Fruit fly (Drosophila melanogaster) whole organism, embryonic: ENCODE results near the gene Trl.

ENCODE experiments used
- Bteb2 ChIP-seq: fragments of 200-800 bp; sonication (Bioruptor generic); optimal IDR thresholded peaks from 2 replicates; lab custom pipeline; 2016; ENCODE audit warnings: missing biosample characterization, missing genetic modification characterization
- CG10959 ChIP-seq: fragments of 200-800 bp; sonication (Bioruptor generic); IDR thresholded peaks from 2 replicates; pipeline ENCODE4 v1.3.6; 2022; ENCODE audit warnings: missing biosample characterization, missing genetic modification characterization
- CG10979 ChIP-seq: fragments of 200-800 bp; sonication (Bioruptor generic); optimal IDR thresholded peaks from 2 replicates; lab custom pipeline; 2018; ENCODE audit warnings: missing biosample characterization, mild to moderate bottlenecking, missing genetic modification characterization, moderate library complexity
- CG11504 ChIP-seq: fragments of 200-800 bp; sonication (Bioruptor generic); optimal IDR thresholded peaks from 3 replicates; lab custom pipeline; 2019; ENCODE audit warnings: missing biosample characterization, mild to moderate bottlenecking, missing genetic modification characterization, moderate library complexity
- CG11560 ChIP-seq: fragments of 200-800 bp; sonication (Bioruptor generic); IDR thresholded peaks from 3 replicates; pipeline ENCODE4 v1.3.6; 2022; ENCODE audit warnings: missing biosample characterization, missing genetic modification characterization
- CG13123 ChIP-seq: fragments of 200-800 bp; sonication (Bioruptor generic); optimal IDR thresholded peaks from 2 replicates; lab custom pipeline; 2016; ENCODE audit warnings: missing biosample characterization, missing genetic modification characterization
- CG14441 ChIP-seq: fragments of 200-800 bp; sonication (Bioruptor generic); IDR thresholded peaks from 2 replicates; pipeline ENCODE4 v1.3.6; 2022; ENCODE audit warnings: missing biosample characterization, missing genetic modification characterization
- CG15696 ChIP-seq: fragments of 200-800 bp; sonication (Bioruptor generic); optimal IDR thresholded peaks from 2 replicates; lab custom pipeline; 2019; ENCODE audit warnings: missing biosample characterization, mild to moderate bottlenecking, missing genetic modification characterization, moderate library complexity
- CG16815 ChIP-seq: fragments of 200-800 bp; sonication (Bioruptor generic); optimal IDR thresholded peaks from 3 replicates; lab custom pipeline; 2017; ENCODE audit warnings: missing biosample characterization, mild to moderate bottlenecking, missing genetic modification characterization
- CG17186 ChIP-seq: fragments of 200-800 bp; sonication (Bioruptor generic); optimal IDR thresholded peaks from 3 replicates; lab custom pipeline; 2017; ENCODE audit warnings: missing biosample characterization, missing genetic modification reagents, missing genetic modification characterization
- CG17612 ChIP-seq: fragments of 200-800 bp; sonication (Bioruptor generic); IDR thresholded peaks from 2 replicates; pipeline ENCODE4 v1.3.6; 2022; ENCODE audit warnings: missing biosample characterization, missing genetic modification characterization
- CG18619 ChIP-seq: fragments of 200-800 bp; sonication (Bioruptor generic); optimal IDR thresholded peaks from 3 replicates; lab custom pipeline; 2017; ENCODE audit warnings: missing biosample characterization, mild to moderate bottlenecking, missing genetic modification characterization
- CG18764 ChIP-seq: fragments of 200-800 bp; sonication (Bioruptor generic); optimal IDR thresholded peaks from 3 replicates; lab custom pipeline; 2016; ENCODE audit warnings: missing biosample characterization, missing genetic modification characterization
- CG2678 ChIP-seq: fragments of 200-800 bp; sonication (Bioruptor generic); optimal IDR thresholded peaks from 3 replicates; lab custom pipeline; 2019; ENCODE audit warnings: missing biosample characterization, mild to moderate bottlenecking, missing genetic modification characterization, moderate library complexity
- CG31388 ChIP-seq: fragments of 200-800 bp; sonication (Bioruptor generic); optimal IDR thresholded peaks from 2 replicates; lab custom pipeline; 2016; ENCODE audit warnings: missing biosample characterization, missing genetic modification characterization
- CG3407 ChIP-seq: fragments of 200-800 bp; sonication (Bioruptor generic); optimal IDR thresholded peaks from 2 replicates; lab custom pipeline; 2018; ENCODE audit warnings: missing biosample characterization, mild to moderate bottlenecking, missing genetic modification characterization
- CG3847 ChIP-seq: fragments of 200-800 bp; sonication (Bioruptor generic); IDR thresholded peaks from 2 replicates; pipeline ENCODE4 v1.3.6; 2022; ENCODE audit warnings: missing biosample characterization, missing genetic modification characterization
- CG3995 ChIP-seq: fragments of 200-800 bp; sonication (Bioruptor generic); optimal IDR thresholded peaks from 3 replicates; lab custom pipeline; 2016; ENCODE audit warnings: missing biosample characterization, missing genetic modification characterization
- CG6175 ChIP-seq: fragments of 200-800 bp; sonication (Bioruptor generic); IDR thresholded peaks from 3 replicates; pipeline ENCODE4 v1.3.6; 2022; ENCODE audit warnings: missing biosample characterization, missing genetic modification characterization
- CG6854 ChIP-seq: fragments of 200-800 bp; sonication (Bioruptor generic); optimal IDR thresholded peaks from 3 replicates; lab custom pipeline; 2017; ENCODE audit warnings: missing biosample characterization, mild to moderate bottlenecking, missing genetic modification characterization
- CHES-1-like ChIP-seq: fragments of 200-800 bp; sonication (Bioruptor generic); optimal IDR thresholded peaks from 2 replicates; lab custom pipeline; 2016; ENCODE audit warnings: missing biosample characterization, missing genetic modification characterization
- Drgx ChIP-seq: fragments of 200-800 bp; sonication (Bioruptor generic); IDR thresholded peaks from 2 replicates; pipeline ENCODE4 v1.3.6; 2022; ENCODE audit warnings: missing biosample characterization, missing genetic modification characterization
- Gsc ChIP-seq: fragments of 200-800 bp; sonication (Bioruptor generic); IDR thresholded peaks from 2 replicates; pipeline ENCODE4 v1.3.6; 2022; ENCODE audit warnings: missing biosample characterization, missing genetic modification characterization
- Hmx ChIP-seq: fragments of 200-800 bp; sonication (Bioruptor generic); optimal IDR thresholded peaks from 2 replicates; lab custom pipeline; 2016; ENCODE audit warnings: missing biosample characterization, missing genetic modification characterization
- Hr39 ChIP-seq: fragments of >200 bp; optimal IDR thresholded peaks from 2 replicates; lab custom pipeline; 2017
- Hr51 ChIP-seq, 2 experiments: fragments of 200-800 bp; sonication (Bioruptor generic); optimal IDR thresholded peaks; 2 replicates in 1 of 2; 3 replicates in 1 of 2; lab custom pipeline; 2016 to 2018; ENCODE audit warnings: missing biosample characterization in 2 of 2, missing genetic modification characterization in 2 of 2, mild to moderate bottlenecking in 1 of 2, moderate library complexity in 1 of 2
- Nf-YB ChIP-seq: fragments of 200-800 bp; sonication (Bioruptor generic); optimal IDR thresholded peaks from 3 replicates; lab custom pipeline; 2019; ENCODE audit warnings: missing biosample characterization, mild to moderate bottlenecking, missing genetic modification characterization, moderate library complexity
- Optix ChIP-seq: fragments of 200-800 bp; sonication (Bioruptor generic); IDR thresholded peaks from 3 replicates; pipeline ENCODE4 v1.3.6; 2022; ENCODE audit warnings: missing biosample characterization, missing genetic modification characterization
- TFAM ChIP-seq: fragments of 200-800 bp; sonication (Bioruptor generic); optimal IDR thresholded peaks from 2 replicates; lab custom pipeline; 2017; ENCODE audit warnings: missing biosample characterization, missing genetic modification characterization, inconsistent platforms
- Trl ChIP-seq, 3 experiments: fragments of >200 bp in 2 of 3; fragments of 200-800 bp in 1 of 3; sonication (Bioruptor generic) in 1 of 3; optimal IDR thresholded peaks; 2 replicates in 1 of 3; 3 replicates in 2 of 3; lab custom pipeline; 2016 to 2017; ENCODE audit warnings: missing biosample characterization in 1 of 3, missing genetic modification characterization in 1 of 3
- abd-A ChIP-seq: fragments of 200-800 bp; sonication (Bioruptor generic); optimal IDR thresholded peaks from 3 replicates; lab custom pipeline; 2019; ENCODE audit warnings: missing biosample characterization, mild to moderate bottlenecking, missing genetic modification characterization, moderate library complexity
- ash1 ChIP-seq: fragments of 200-800 bp; sonication (Bioruptor generic); optimal IDR thresholded peaks from 2 replicates; lab custom pipeline; 2018; ENCODE audit warnings: missing biosample characterization, mild to moderate bottlenecking, missing genetic modification characterization
- bbx ChIP-seq: fragments of 200-800 bp; sonication (Bioruptor generic); IDR thresholded peaks from 2 replicates; pipeline ENCODE4 v1.3.6; 2022; ENCODE audit warnings: missing biosample characterization, missing genetic modification characterization; ENCODE audit not compliant: partially characterized antibody
- bcd ChIP-seq: fragments of 200-800 bp; sonication (Bioruptor generic); optimal IDR thresholded peaks from 2 replicates; lab custom pipeline; 2017; ENCODE audit warnings: missing biosample characterization, mild to moderate bottlenecking, missing genetic modification characterization
- br ChIP-seq: fragments of >200 bp; optimal IDR thresholded peaks from 2 replicates; lab custom pipeline; 2017
- btn ChIP-seq: fragments of 200-800 bp; sonication (Bioruptor generic); optimal IDR thresholded peaks from 2 replicates; lab custom pipeline; 2016; ENCODE audit warnings: missing biosample characterization, missing genetic modification characterization
- caup ChIP-seq: fragments of 200-800 bp; sonication (Bioruptor generic); optimal IDR thresholded peaks from 3 replicates; lab custom pipeline; 2017; ENCODE audit warnings: missing biosample characterization, mild to moderate bottlenecking, missing genetic modification characterization, moderate library complexity; ENCODE audit not compliant: severe bottlenecking
- chif ChIP-seq, 2 experiments: fragments of 200-800 bp; sonication (Bioruptor generic); optimal IDR thresholded peaks; 3 replicates each; lab custom pipeline; 2016; ENCODE audit warnings: missing biosample characterization in 2 of 2, missing genetic modification characterization in 2 of 2
- dimm ChIP-seq: fragments of 200-800 bp; sonication (Bioruptor generic); IDR thresholded peaks from 2 replicates; pipeline ENCODE4 v1.3.6; 2022; ENCODE audit warnings: missing biosample characterization, missing genetic modification characterization
- dm ChIP-seq: fragments of 200-800 bp; sonication (Bioruptor generic); optimal IDR thresholded peaks from 3 replicates; lab custom pipeline; 2016; ENCODE audit warnings: missing biosample characterization, missing genetic modification characterization
- hb ChIP-seq: fragments of 200-800 bp; sonication (Bioruptor generic); IDR thresholded peaks from 3 replicates; pipeline ENCODE4 v1.3.6; 2022; ENCODE audit warnings: missing biosample characterization, missing genetic modification characterization; ENCODE audit not compliant: partially characterized antibody
- nerfin-1 ChIP-seq: fragments of 200-800 bp; sonication (Bioruptor generic); optimal IDR thresholded peaks from 3 replicates; lab custom pipeline; 2019; ENCODE audit warnings: missing biosample characterization, mild to moderate bottlenecking, missing genetic modification characterization, moderate library complexity
- onecut ChIP-seq: fragments of 200-800 bp; sonication (Bioruptor generic); IDR thresholded peaks from 2 replicates; pipeline ENCODE4 v1.3.6; 2022; ENCODE audit warnings: missing biosample characterization, missing genetic modification characterization
- pita ChIP-seq: fragments of 200-800 bp; sonication (Bioruptor generic); optimal IDR thresholded peaks from 2 replicates; lab custom pipeline; 2017; ENCODE audit warnings: missing biosample characterization, mild to moderate bottlenecking, missing genetic modification characterization
- ro ChIP-seq: fragments of 200-800 bp; sonication (Bioruptor generic); IDR thresholded peaks from 2 replicates; pipeline ENCODE4 v1.3.6; 2022; ENCODE audit warnings: missing biosample characterization, missing genetic modification characterization
- so ChIP-seq: fragments of 200-800 bp; sonication (Bioruptor generic); IDR thresholded peaks from 3 replicates; pipeline ENCODE4 v1.3.6; 2022; ENCODE audit warnings: missing biosample characterization, missing genetic modification characterization
- sob ChIP-seq: fragments of 200-800 bp; sonication (Bioruptor generic); IDR thresholded peaks from 2 replicates; pipeline ENCODE4 v1.3.6; 2022; ENCODE audit warnings: missing biosample characterization, missing genetic modification characterization
- toy ChIP-seq: fragments of 200-800 bp; sonication (Bioruptor generic); IDR thresholded peaks from 2 replicates; pipeline ENCODE4 v1.3.6; 2022; ENCODE audit warnings: missing biosample characterization, missing genetic modification characterization
- unc-4 ChIP-seq: fragments of 200-800 bp; sonication (Bioruptor generic); IDR thresholded peaks from 2 replicates; pipeline ENCODE4 v1.3.6; 2022; ENCODE audit warnings: missing biosample characterization, missing genetic modification characterization; ENCODE audit not compliant: partially characterized antibody

Gene Trl

DNA sequence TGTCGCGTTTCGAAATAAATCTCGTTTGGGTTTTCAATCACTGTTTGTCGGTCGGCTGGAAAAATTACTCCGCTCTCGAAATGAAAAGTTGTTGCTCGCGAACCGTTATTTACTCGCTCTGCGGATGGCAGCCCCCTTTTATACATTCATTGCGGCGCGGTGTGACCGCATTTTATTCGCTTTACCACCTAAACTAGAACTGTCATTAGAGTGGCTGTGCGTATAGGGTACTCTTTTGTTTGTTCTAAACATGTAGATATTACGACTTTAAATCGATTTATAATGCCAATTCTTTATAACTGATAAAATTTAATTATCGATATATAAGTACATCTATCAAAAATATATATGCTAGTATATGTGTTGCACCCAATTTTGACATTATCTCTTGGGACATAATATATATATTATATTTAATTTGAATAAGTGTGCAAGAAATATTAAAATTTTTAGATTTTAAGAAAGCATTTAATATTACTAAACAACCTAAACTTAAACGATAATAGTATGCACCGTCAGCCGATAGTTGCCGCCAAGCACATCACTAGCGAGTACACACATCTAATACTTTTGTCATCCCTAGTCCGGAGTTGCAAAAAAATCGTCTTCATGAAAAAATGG, 25.5 kb upstream of the Trl start, which contains the start of the genes bmm and Tdrd3 (continued):
- TF ChIP-seq Hr51 (GFP tag; optimal IDR thresholded peaks at IDR 0.05; lab: Kevin White, UChicago): peak; percentile 17 to 84
- no peak for TF ChIP-seq Gsc (GFP tag; lab: Robert Waterston, UW)
- no peak for TF ChIP-seq Hmx
- TF ChIP-seq hb (GFP tag; lab: Robert Waterston, UW): peak; percentile 84
- TF ChIP-seq CG2678 (tag; lab: Kevin White, UChicago): peak; percentile 91
- TF ChIP-seq caup: peak; percentile 45
- peak; percentile 75 for TF ChIP-seq CG10979 (tag; lab: Kevin White, UChicago)
- TF ChIP-seq Drgx (GFP tag; lab: Robert Waterston, UW): peak; percentile 50; the same call in 1 of the 2 replicates
- TF ChIP-seq Optix (GFP tag; lab: Robert Waterston, UW): peak; percentile 64; the same call in 1 of the 3 replicates
- TF ChIP-seq abd-A (tag; lab: Kevin White, UChicago): peak; percentile 86
- peak; percentile 87 for TF ChIP-seq CG15696
- TF ChIP-seq dimm: 0 out of 2 replicates have a peak, but pooled peaks have one; percentile 7
- TF ChIP-seq so (GFP tag; lab: Robert Waterston, UW): peak; percentile 63; the same call in 1 of the 3 replicates
- TF ChIP-seq ro (GFP tag; lab: Robert Waterston, UW): 0 out of 2 replicates have a peak, but pooled peaks have one; percentile 19
- peak; percentile 55 for TF ChIP-seq CG17612 (GFP tag; lab: Robert Waterston, UW)
- TF ChIP-seq Hr39: no peak
- peak; percentile 75 for TF ChIP-seq CG18764 (GFP tag; lab: Kevin White, UChicago)
- TF ChIP-seq dm (GFP tag; lab: Kevin White, UChicago): no peak
- no peak; the same call in 1 of the 2 replicates for TF ChIP-seq CG10959 (GFP tag; lab: Robert Waterston, UW)
- TF ChIP-seq CHES-1-like: peak; percentile 65
- peak in 1 of 2 experiments; percentile 42 for TF ChIP-seq Trl (optimal IDR thresholded peaks at IDR 0.05; lab: Kevin White, UChicago)
- TF ChIP-seq Trl (GFP tag; optimal IDR thresholded peaks at IDR 0.05; lab: Kevin White, UChicago): peak; percentile 13
- peak; percentile 75 for TF ChIP-seq CG14441 (GFP tag; lab: Robert Waterston, UW)
- TF ChIP-seq CG11504 (tag; lab: Kevin White, UChicago): peak; percentile 81
- peak; percentile 47 for TF ChIP-seq CG6854 (GFP tag; lab: Kevin White, UChicago)
- TF ChIP-seq unc-4 (GFP tag; lab: Robert Waterston, UW): peak; percentile 82
- no peak for TF ChIP-seq ash1 (GFP tag; lab: Kevin White, UChicago)
- no peak for TF ChIP-seq toy (GFP tag; lab: Robert Waterston, UW)
- TF ChIP-seq CG31388 (GFP tag; lab: Kevin White, UChicago): peak; percentile 30
- TF ChIP-seq bbx: peak; percentile 76
- TF ChIP-seq CG13123 (GFP tag; lab: Kevin White, UChicago): peak; percentile 52
- TF ChIP-seq CG3847 (GFP tag; lab: Robert Waterston, UW): peak; percentile 80
- TF ChIP-seq Nf-YB (GFP tag; lab: Kevin White, UChicago): peak; percentile 70
- TF ChIP-seq onecut (GFP tag; lab: Robert Waterston, UW): 0 out of 2 replicates have a peak, but pooled peaks have one; percentile 6
- peak; percentile 27; the same call in 1 of the 3 replicates for TF ChIP-seq CG11560 (tag; lab: Robert Waterston, UW)
- no peak for TF ChIP-seq pita (GFP tag; lab: Kevin White, UChicago)
- no peak for TF ChIP-seq br (lab: Kevin White, UChicago)
- peak; percentile 45 for TF ChIP-seq CG3407 (GFP tag; lab: Kevin White, UChicago)
- TF ChIP-seq Bteb2: peak; percentile 53
- TF ChIP-seq CG18619 (GFP tag; lab: Kevin White, UChicago): peak; percentile 69
- TF ChIP-seq CG17186 (GFP tag; lab: Kevin White, UChicago): no peak
- no peak for TF ChIP-seq btn (GFP tag; lab: Kevin White, UChicago)
- peak in 1 of 2 experiments; percentile 36 for TF ChIP-seq chif (GFP tag; optimal IDR thresholded peaks at IDR 0.05; lab: Kevin White, UChicago)
- TF ChIP-seq nerfin-1 (tag; lab: Kevin White, UChicago): peak; percentile 68
- peak; percentile 39 for TF ChIP-seq CG3995 (GFP tag; lab: Kevin White, UChicago)
- peak; percentile 78 for TF ChIP-seq CG16815 (GFP tag; lab: Kevin White, UChicago)
- no peak for TF ChIP-seq TFAM
- TF ChIP-seq CG6175 (GFP tag; lab: Robert Waterston, UW): peak; percentile 70; the same call in 1 of the 3 replicates
- TF ChIP-seq bcd (GFP tag; lab: Kevin White, UChicago): peak; percentile 80
- TF ChIP-seq sob (GFP tag; lab: Robert Waterston, UW): peak; percentile 89
